Worm (Caenorhabditis elegans) whole organism, L1 larva: ENCODE measurements around the gene F09B12.3.
A peak's percentile ranks its signal among the peaks of the same experiment; 100 is the strongest.

ENCODE experiments used
- C34B4.2 ChIP-seq: sonication (generic microtip); optimal IDR thresholded peaks from 2 replicates; lab custom pipeline; 2017; ENCODE audit warnings: mild to moderate bottlenecking, missing genetic modification characterization, missing compliant biosample characterization
- Y116A8C.19 ChIP-seq: sonication (generic microtip); optimal IDR thresholded peaks from 2 replicates; lab custom pipeline; 2016; ENCODE audit warnings: missing compliant biosample characterization, missing genetic modification characterization, borderline replicate concordance
- aha-1 ChIP-seq: fragments of 150-350 bp; optimal IDR thresholded peaks from 2 replicates; lab custom pipeline; 2014; ENCODE audit warnings: missing biosample characterization, missing genetic modification characterization
- alr-1 ChIP-seq: fragments of 200-800 bp; sonication (Bioruptor generic); optimal IDR thresholded peaks from 2 replicates; lab custom pipeline; 2018; ENCODE audit warnings: borderline replicate concordance, mild to moderate bottlenecking, missing genetic modification characterization, missing compliant biosample characterization
- aly-2 ChIP-seq: fragments of 150-350 bp; optimal IDR thresholded peaks from 2 replicates; lab custom pipeline; 2014; ENCODE audit warnings: missing biosample characterization, missing genetic modification characterization
- ama-1 ChIP-seq: fragments of 150-350 bp; optimal IDR thresholded peaks from 2 replicates; lab custom pipeline; 2014
- ceh-63 ChIP-seq: fragments of 200-800 bp; sonication (Bioruptor generic); optimal IDR thresholded peaks from 2 replicates; lab custom pipeline; 2018; ENCODE audit warnings: mild to moderate bottlenecking, missing genetic modification characterization, missing compliant biosample characterization
- ceh-88 ChIP-seq: fragments of 200-800 bp; sonication (Bioruptor generic); IDR thresholded peaks from 2 replicates; pipeline ENCODE4 v1.3.6; 2022; ENCODE audit warnings: missing genetic modification characterization, missing compliant biosample characterization
- efl-1 ChIP-seq, 4 experiments: fragments of 150-350 bp; optimal IDR thresholded peaks in 3 of 4; peaks in 1 of 4; 1 replicate in 1 of 4; 2 replicates in 3 of 4; lab custom pipeline; 2014; ENCODE audit warnings: missing biosample characterization in 2 of 4, missing genetic modification characterization in 2 of 4, missing genetic modification reagents in 2 of 4
- efl-3 ChIP-seq: fragments of 200-800 bp; sonication (Bioruptor generic); optimal IDR thresholded peaks from 2 replicates; lab custom pipeline; 2018; ENCODE audit warnings: mild to moderate bottlenecking, missing genetic modification characterization, missing compliant biosample characterization
- egl-13 ChIP-seq: sonication (generic microtip); optimal IDR thresholded peaks from 2 replicates; lab custom pipeline; 2016; ENCODE audit warnings: missing genotype, missing genetic modification reagents, missing genetic modification characterization, missing compliant biosample characterization
- egl-27 ChIP-seq, 2 experiments: fragments of 150-350 bp in 1 of 2; sonication (generic microtip); optimal IDR thresholded peaks; 3 replicates each; lab custom pipeline; 2017 to 2018; ENCODE audit warnings: missing biosample characterization in 2 of 2, missing genetic modification characterization in 2 of 2, missing genetic modification reagents in 2 of 2
- elt-2 ChIP-seq: sonication (generic microtip); optimal IDR thresholded peaks from 2 replicates; lab custom pipeline; 2016; ENCODE audit warnings: missing genetic modification characterization, mild to moderate bottlenecking, inconsistent platforms, missing compliant biosample characterization, missing genetic modification reagents
- elt-3 ChIP-seq, 6 experiments: fragments of 150-350 bp in 1 of 6; sonication (generic microtip); optimal IDR thresholded peaks; 2 replicates each; lab custom pipeline; 2017 to 2018; ENCODE audit warnings: missing biosample characterization in 6 of 6, missing genetic modification characterization in 6 of 6, inconsistent platforms in 1 of 6
- fkh-8 ChIP-seq: sonication (generic microtip); optimal IDR thresholded peaks from 2 replicates; lab custom pipeline; 2016; ENCODE audit warnings: mild to moderate bottlenecking, missing genetic modification characterization, missing compliant biosample characterization
- hlh-4 ChIP-seq: sonication (generic microtip); optimal IDR thresholded peaks from 2 replicates; lab custom pipeline; 2016; ENCODE audit warnings: mild to moderate bottlenecking, missing genetic modification characterization, missing compliant biosample characterization
- irx-1 ChIP-seq: sonication (generic microtip); optimal IDR thresholded peaks from 2 replicates; lab custom pipeline; 2016; ENCODE audit warnings: missing genetic modification characterization, missing compliant biosample characterization
- lin-13 ChIP-seq: fragments of 150-350 bp; optimal IDR thresholded peaks from 2 replicates; lab custom pipeline; 2014; ENCODE audit warnings: missing biosample characterization, missing genetic modification reagents, missing genetic modification characterization
- lin-14 ChIP-seq: fragments of 200-800 bp; sonication (Bioruptor generic); optimal IDR thresholded peaks from 2 replicates; lab custom pipeline; 2018; ENCODE audit warnings: mild to moderate bottlenecking, missing genetic modification characterization, moderate library complexity, missing compliant biosample characterization
- lin-39 ChIP-seq: fragments of 150-350 bp; optimal IDR thresholded peaks from 2 replicates; lab custom pipeline; 2014; ENCODE audit warnings: missing biosample characterization, missing genetic modification reagents, missing genetic modification characterization
- mab-9 ChIP-seq: fragments of 200-800 bp; sonication (Bioruptor generic); IDR thresholded peaks from 2 replicates; pipeline ENCODE4 v1.3.6; 2022; ENCODE audit warnings: missing genetic modification reagents, missing genetic modification characterization, missing compliant biosample characterization
- mdl-1 ChIP-seq, 2 experiments: fragments of 150-350 bp; optimal IDR thresholded peaks; 2 replicates each; lab custom pipeline; 2014 to 2017; ENCODE audit warnings: missing biosample characterization in 2 of 2, missing genetic modification characterization in 2 of 2, inconsistent platforms in 1 of 2
- nhr-12 ChIP-seq: sonication (generic microtip); optimal IDR thresholded peaks from 2 replicates; lab custom pipeline; 2017; ENCODE audit warnings: missing biosample characterization, missing genetic modification characterization
- nhr-20 ChIP-seq: sonication (generic microtip); optimal IDR thresholded peaks from 2 replicates; lab custom pipeline; 2016; ENCODE audit warnings: mild to moderate bottlenecking, missing genetic modification characterization, missing compliant biosample characterization
- nhr-28 ChIP-seq: fragments of 150-350 bp; optimal IDR thresholded peaks from 2 replicates; lab custom pipeline; 2014; ENCODE audit warnings: missing biosample characterization, missing genetic modification characterization
- nhr-71 ChIP-seq: sonication (generic microtip); optimal IDR thresholded peaks from 2 replicates; lab custom pipeline; 2016; ENCODE audit warnings: mild to moderate bottlenecking, missing genetic modification characterization, moderate library complexity, missing compliant biosample characterization
- nhr-84 ChIP-seq: sonication (generic microtip); optimal IDR thresholded peaks from 2 replicates; lab custom pipeline; 2017; ENCODE audit warnings: missing biosample characterization, missing genetic modification characterization
- pag-3 ChIP-seq: sonication (generic microtip); optimal IDR thresholded peaks from 2 replicates; lab custom pipeline; 2017; ENCODE audit warnings: missing genetic modification characterization, mild to moderate bottlenecking, missing compliant biosample characterization, antibody characterized with exemption, borderline replicate concordance; ENCODE audit not compliant: insufficient read depth
- pqm-1 ChIP-seq: sonication (generic microtip); optimal IDR thresholded peaks from 3 replicates; lab custom pipeline; 2017; ENCODE audit warnings: missing biosample characterization, missing genetic modification characterization
- snpc-4 ChIP-seq: fragments of 150-350 bp; optimal IDR thresholded peaks from 2 replicates; lab custom pipeline; 2014; ENCODE audit warnings: missing biosample characterization, missing genetic modification characterization
- unc-30 ChIP-seq: sonication (generic microtip); optimal IDR thresholded peaks from 2 replicates; lab custom pipeline; 2017; ENCODE audit warnings: missing biosample characterization, missing genetic modification characterization
- unc-62 ChIP-seq: fragments of 150-350 bp; optimal IDR thresholded peaks from 2 replicates; lab custom pipeline; 2014; ENCODE audit warnings: missing biosample characterization, missing genetic modification reagents, missing genetic modification characterization
- unc-98 ChIP-seq: fragments of 200-800 bp; sonication (Bioruptor generic); IDR thresholded peaks from 2 replicates; pipeline ENCODE4 v1.3.6; 2022; ENCODE audit warnings: missing genetic modification characterization, missing compliant biosample characterization
- xbp-1 ChIP-seq: sonication (generic microtip); optimal IDR thresholded peaks from 2 replicates; lab custom pipeline; 2016; ENCODE audit warnings: missing genetic modification characterization, missing compliant biosample characterization
- ztf-4 ChIP-seq: fragments of 150-350 bp; optimal IDR thresholded peaks from 2 replicates; lab custom pipeline; 2014; ENCODE audit warnings: missing biosample characterization, missing genetic modification characterization

Gene F09B12.3

DNA sequence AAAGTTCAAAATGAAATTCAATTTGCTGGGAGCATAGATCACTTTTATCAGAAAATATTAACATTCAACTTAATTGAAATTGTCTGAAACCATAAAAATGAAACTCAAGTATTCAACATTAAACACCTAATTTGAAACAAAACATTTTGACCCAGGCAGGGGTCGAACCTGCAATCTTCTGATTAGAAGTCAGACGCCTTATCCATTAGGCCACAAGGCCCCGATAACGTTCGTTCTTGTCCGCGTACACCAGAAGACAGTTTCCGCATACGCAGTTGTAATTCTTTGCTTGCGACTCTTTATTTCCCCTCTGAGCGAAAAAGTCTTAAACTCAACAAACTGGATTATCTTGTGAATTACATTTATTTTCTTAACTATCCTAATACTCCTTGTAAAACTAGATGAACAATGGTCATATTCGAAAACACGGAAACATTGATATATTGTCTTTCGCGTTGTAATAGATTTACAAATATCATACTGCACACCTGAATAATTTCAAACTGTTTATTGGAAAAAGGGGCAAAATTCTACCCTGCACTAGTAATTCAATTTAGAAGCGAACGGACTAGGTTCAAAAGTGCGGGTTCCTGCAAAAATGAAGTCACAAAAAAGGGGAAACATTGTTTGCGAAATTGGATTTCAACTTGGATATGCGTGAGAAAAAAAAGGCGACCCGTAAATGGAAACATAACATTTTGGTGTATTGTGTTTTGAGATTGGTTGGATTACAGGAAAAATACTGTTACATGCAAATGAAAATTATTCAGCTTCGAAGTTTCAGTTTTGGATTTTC lies 48.9 kb upstream of the F09B12.3 start (continued):
- TF ChIP-seq nhr-20 (tag; lab: Kevin White, UChicago) (peak; percentile 0), ztf-4 (tag; lab: Kevin White, UChicago) (no peak), fkh-8 (tag; lab: Kevin White, UChicago) (no peak), unc-62 (GFP tag; lab: Kevin White, UChicago) (no peak), unc-30 (tag; lab: Kevin White, UChicago) (no peak), hlh-4 (no peak), xbp-1 (tag; lab: Kevin White, UChicago) (no peak), ceh-88 (GFP tag; lab: Robert Waterston, UW) (no peak), efl-1 (optimal IDR thresholded peaks at IDR 0.05; lab: Kevin White, UChicago) (no peak), efl-1 (GFP tag; optimal IDR thresholded peaks at IDR 0.05 in 1 of 2; lab: Kevin White, UChicago) (no peak), unc-98 (no peak), aha-1 (tag; lab: Kevin White, UChicago) (no peak), pqm-1 (no peak), nhr-12 (tag; lab: Kevin White, UChicago) (no peak), nhr-84 (tag; lab: Kevin White, UChicago) (no peak), ceh-63 (GFP tag; lab: Kevin White, UChicago) (no peak), irx-1 (tag; lab: Kevin White, UChicago) (no peak)

DNA sequence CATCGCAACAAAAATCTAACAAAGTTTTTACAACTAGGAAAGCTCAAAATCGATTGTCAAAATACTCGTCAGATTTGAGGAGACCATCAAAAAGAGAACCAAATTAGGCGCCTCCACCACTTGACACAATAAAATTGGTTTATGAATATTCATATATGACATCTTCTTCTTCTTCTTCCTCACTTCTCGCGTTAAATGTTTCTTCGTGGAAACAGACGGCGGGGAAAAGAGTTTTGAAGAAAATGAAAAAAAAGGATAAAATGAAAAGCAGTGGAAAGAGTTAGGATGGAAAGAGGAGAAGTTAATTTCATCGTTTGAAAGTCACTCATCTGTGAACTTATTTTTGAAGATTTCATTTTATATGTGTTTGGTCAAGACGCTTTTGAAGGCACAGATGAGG lies 37.2 kb upstream of the F09B12.3 start:
- TF ChIP-seq ztf-4 (tag; lab: Kevin White, UChicago) (no peak), lin-14 (GFP tag; lab: Kevin White, UChicago) (peak; percentile 15), mdl-1 (tag; optimal IDR thresholded peaks at IDR 0.05; lab: Kevin White, UChicago) (no peak), nhr-71 (tag; lab: Kevin White, UChicago) (no peak)

DNA sequence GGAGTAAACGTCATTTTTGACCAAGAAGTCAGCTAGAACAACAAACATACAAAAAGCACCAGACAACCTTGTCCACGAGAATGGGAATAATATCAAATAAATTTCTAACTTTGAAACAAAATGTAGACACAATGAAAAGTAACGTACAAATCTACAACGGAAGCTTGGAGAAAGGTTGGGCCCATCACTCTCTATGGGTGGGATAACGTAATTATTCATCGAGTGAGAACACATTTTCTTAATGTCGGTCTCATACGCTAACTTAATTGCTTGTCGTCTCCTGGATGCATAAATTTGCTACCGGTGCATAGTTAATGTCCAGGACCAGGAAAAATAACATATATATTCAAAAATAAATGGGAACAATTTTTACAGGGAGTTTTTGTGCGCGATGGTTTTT lies 35.4 kb upstream of the F09B12.3 start:
- no peak for TF ChIP-seq efl-3 (GFP tag; lab: Kevin White, UChicago)
- TF ChIP-seq lin-13 (GFP tag; lab: Kevin White, UChicago): no peak
- no peak for TF ChIP-seq aly-2 (tag; lab: Kevin White, UChicago)
- no peak for TF ChIP-seq C34B4.2 (tag; lab: Kevin White, UChicago)

DNA sequence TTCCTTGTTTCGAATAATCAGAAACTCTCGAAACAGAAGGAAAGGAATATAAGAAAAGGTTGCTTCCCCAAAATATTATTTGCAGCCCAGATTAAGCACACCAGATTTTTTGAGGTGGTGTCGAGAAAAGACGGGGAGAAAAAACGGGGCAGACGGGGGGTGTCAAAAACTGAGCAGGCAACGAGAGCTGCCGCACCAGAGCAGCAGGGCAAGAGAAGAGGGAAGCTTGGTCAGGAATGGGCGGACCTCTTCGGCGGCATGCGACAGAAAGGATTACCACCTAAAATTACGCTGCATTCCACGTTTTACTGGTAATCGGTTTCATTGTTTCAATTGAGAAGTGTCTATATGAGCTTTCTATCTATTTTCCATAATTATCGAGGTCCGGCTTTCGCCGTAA lies 34.3 kb upstream of the F09B12.3 start:
- no peak for TF ChIP-seq egl-27 (tag; optimal IDR thresholded peaks at IDR 0.05; lab: Kevin White, UChicago)
- TF ChIP-seq elt-2 (tag; lab: Kevin White, UChicago): no peak
- no peak for TF ChIP-seq pag-3 (tag; lab: Kevin White, UChicago)
- no peak for TF ChIP-seq ztf-4 (tag; lab: Kevin White, UChicago)
- no peak for TF ChIP-seq ama-1
- no peak for TF ChIP-seq nhr-28 (tag; lab: Kevin White, UChicago)
- no peak for TF ChIP-seq mab-9 (GFP tag; lab: Robert Waterston, UW)
- TF ChIP-seq egl-13 (tag; lab: Kevin White, UChicago): no peak
- TF ChIP-seq mdl-1 (tag; optimal IDR thresholded peaks at IDR 0.05; lab: Kevin White, UChicago): no peak
- TF ChIP-seq alr-1 (tag; lab: Kevin White, UChicago): no peak
- TF ChIP-seq lin-39 (tag; lab: Kevin White, UChicago): no peak
- no peak for TF ChIP-seq elt-3 (tag; optimal IDR thresholded peaks at IDR 0.05; lab: Kevin White, UChicago)
- no peak for TF ChIP-seq snpc-4 (tag; lab: Kevin White, UChicago)
- no peak for TF ChIP-seq Y116A8C.19
- TF ChIP-seq irx-1 (tag; lab: Kevin White, UChicago): no peak
